Worm (Caenorhabditis elegans) whole organism, L1 larva: Measurements from ENCODE around the gene spe-6.

Experiments
- C16A3.4 ChIP-seq: fragments of 150-350 bp; optimal IDR thresholded peaks from 2 replicates; lab custom pipeline; 2014; ENCODE audit warnings: missing biosample characterization, missing genetic modification characterization
- F16B12.6 ChIP-seq: fragments of 150-350 bp; optimal IDR thresholded peaks from 2 replicates; lab custom pipeline; 2014; ENCODE audit warnings: missing biosample characterization, missing genetic modification characterization
- Y116A8C.19 ChIP-seq: sonication (generic microtip); optimal IDR thresholded peaks from 2 replicates; lab custom pipeline; 2016; ENCODE audit warnings: missing compliant biosample characterization, missing genetic modification characterization, borderline replicate concordance
- ceh-8 ChIP-seq: fragments of 200-800 bp; sonication (Bioruptor generic); optimal IDR thresholded peaks from 2 replicates; lab custom pipeline; 2018; ENCODE audit warnings: mild to moderate bottlenecking, missing genetic modification characterization, moderate library complexity, missing compliant biosample characterization
- ces-1 ChIP-seq: fragments of 150-350 bp; optimal IDR thresholded peaks from 2 replicates; lab custom pipeline; 2014; ENCODE audit warnings: missing biosample characterization, missing genetic modification reagents, missing genetic modification characterization
- dpl-1 ChIP-seq, 3 experiments: fragments of 150-350 bp in 2 of 3; sonication (generic microtip) in 1 of 3; optimal IDR thresholded peaks; 2 replicates each; lab custom pipeline; 2014 to 2017; ENCODE audit warnings: missing biosample characterization in 3 of 3, missing genetic modification characterization in 3 of 3, missing genetic modification reagents in 3 of 3
- dsc-1 ChIP-seq: sonication (generic microtip); optimal IDR thresholded peaks from 2 replicates; lab custom pipeline; 2016; ENCODE audit warnings: mild to moderate bottlenecking, missing genetic modification characterization, missing compliant biosample characterization
- efl-1 ChIP-seq, 4 experiments: fragments of 150-350 bp; optimal IDR thresholded peaks in 3 of 4; peaks in 1 of 4; 1 replicate in 1 of 4; 2 replicates in 3 of 4; lab custom pipeline; 2014; ENCODE audit warnings: missing biosample characterization in 2 of 4, missing genetic modification characterization in 2 of 4, missing genetic modification reagents in 2 of 4
- elt-3 ChIP-seq, 6 experiments: fragments of 150-350 bp in 1 of 6; sonication (generic microtip); optimal IDR thresholded peaks; 2 replicates each; lab custom pipeline; 2017 to 2018; ENCODE audit warnings: missing biosample characterization in 6 of 6, missing genetic modification characterization in 6 of 6, inconsistent platforms in 1 of 6
- fkh-10 ChIP-seq: sonication (generic microtip); optimal IDR thresholded peaks from 2 replicates; lab custom pipeline; 2017; ENCODE audit warnings: missing biosample characterization, missing genetic modification reagents, missing genetic modification characterization
- fkh-4 ChIP-seq: sonication (generic microtip); optimal IDR thresholded peaks from 2 replicates; lab custom pipeline; 2016; ENCODE audit warnings: missing compliant biosample characterization, missing genetic modification characterization, borderline replicate concordance
- fkh-8 ChIP-seq: sonication (generic microtip); optimal IDR thresholded peaks from 2 replicates; lab custom pipeline; 2016; ENCODE audit warnings: mild to moderate bottlenecking, missing genetic modification characterization, missing compliant biosample characterization
- fos-1 ChIP-seq: fragments of 150-350 bp; optimal IDR thresholded peaks from 2 replicates; lab custom pipeline; 2014; ENCODE audit warnings: missing biosample characterization, missing genetic modification characterization
- grh-1 ChIP-seq: fragments of 200-800 bp; sonication (Bioruptor generic); IDR thresholded peaks from 2 replicates; pipeline ENCODE4 v1.3.6; 2022; ENCODE audit warnings: missing genetic modification reagents, missing genetic modification characterization, missing compliant biosample characterization
- hlh-17 ChIP-seq: fragments of 200-800 bp; sonication (Bioruptor generic); optimal IDR thresholded peaks from 2 replicates; lab custom pipeline; 2018; ENCODE audit warnings: missing genetic modification characterization, mild to moderate bottlenecking, missing compliant biosample characterization, moderate library complexity, borderline replicate concordance
- hlh-4 ChIP-seq: sonication (generic microtip); optimal IDR thresholded peaks from 2 replicates; lab custom pipeline; 2016; ENCODE audit warnings: mild to moderate bottlenecking, missing genetic modification characterization, missing compliant biosample characterization
- hpl-2 ChIP-seq: fragments of 150-350 bp; optimal IDR thresholded peaks from 2 replicates; lab custom pipeline; 2014; ENCODE audit warnings: missing biosample characterization, missing genetic modification reagents, missing genetic modification characterization
- irx-1 ChIP-seq: sonication (generic microtip); optimal IDR thresholded peaks from 2 replicates; lab custom pipeline; 2016; ENCODE audit warnings: missing genetic modification characterization, missing compliant biosample characterization
- isw-1 ChIP-seq: fragments of 200-800 bp; sonication (Bioruptor generic); IDR thresholded peaks from 2 replicates; pipeline ENCODE4 v1.3.6; 2022; ENCODE audit warnings: missing genetic modification characterization, missing compliant biosample characterization
- jun-1 ChIP-seq: fragments of 150-350 bp; optimal IDR thresholded peaks from 2 replicates; lab custom pipeline; 2014; ENCODE audit warnings: missing biosample characterization, missing genetic modification reagents, missing genetic modification characterization
- lin-13 ChIP-seq: fragments of 150-350 bp; optimal IDR thresholded peaks from 2 replicates; lab custom pipeline; 2014; ENCODE audit warnings: missing biosample characterization, missing genetic modification reagents, missing genetic modification characterization
- lin-14 ChIP-seq: fragments of 200-800 bp; sonication (Bioruptor generic); optimal IDR thresholded peaks from 2 replicates; lab custom pipeline; 2018; ENCODE audit warnings: mild to moderate bottlenecking, missing genetic modification characterization, moderate library complexity, missing compliant biosample characterization
- lin-35 ChIP-seq, 2 experiments: fragments of 150-350 bp; optimal IDR thresholded peaks; 2 replicates each; lab custom pipeline; 2014; ENCODE audit warnings: missing biosample characterization in 2 of 2, missing genetic modification characterization in 2 of 2, missing genetic modification reagents in 2 of 2
- lir-3 ChIP-seq: sonication (generic microtip); optimal IDR thresholded peaks from 2 replicates; lab custom pipeline; 2016; ENCODE audit warnings: mild to moderate bottlenecking, missing genetic modification characterization, moderate library complexity, missing compliant biosample characterization; ENCODE audit not compliant: poor library complexity
- lsy-2 ChIP-seq, 2 experiments: fragments of 150-350 bp; optimal IDR thresholded peaks; 2 replicates each; lab custom pipeline; 2014; ENCODE audit warnings: missing biosample characterization in 2 of 2, missing genetic modification characterization in 2 of 2
- mdl-1 ChIP-seq, 2 experiments: fragments of 150-350 bp; optimal IDR thresholded peaks; 2 replicates each; lab custom pipeline; 2014 to 2017; ENCODE audit warnings: missing biosample characterization in 2 of 2, missing genetic modification characterization in 2 of 2, inconsistent platforms in 1 of 2
- mef-2 ChIP-seq: fragments of 150-350 bp; optimal IDR thresholded peaks from 2 replicates; lab custom pipeline; 2014; ENCODE audit warnings: missing biosample characterization, missing genetic modification characterization
- mep-1 ChIP-seq: fragments of 150-350 bp; optimal IDR thresholded peaks from 2 replicates; lab custom pipeline; 2014; ENCODE audit warnings: missing biosample characterization, missing genetic modification characterization
- nhr-11 ChIP-seq: fragments of 150-350 bp; optimal IDR thresholded peaks from 2 replicates; lab custom pipeline; 2014; ENCODE audit warnings: missing biosample characterization, missing genetic modification characterization
- nhr-19 ChIP-seq: fragments of 200-800 bp; sonication (Bioruptor generic); conservative IDR thresholded peaks from 2 replicates; pipeline ENCODE4 v1.3.6; 2022; ENCODE audit warnings: missing genetic modification characterization, missing compliant biosample characterization
- nhr-20 ChIP-seq: sonication (generic microtip); optimal IDR thresholded peaks from 2 replicates; lab custom pipeline; 2016; ENCODE audit warnings: mild to moderate bottlenecking, missing genetic modification characterization, missing compliant biosample characterization
- nhr-28 ChIP-seq: fragments of 150-350 bp; optimal IDR thresholded peaks from 2 replicates; lab custom pipeline; 2014; ENCODE audit warnings: missing biosample characterization, missing genetic modification characterization
- nhr-47 ChIP-seq: sonication (generic microtip); optimal IDR thresholded peaks from 2 replicates; lab custom pipeline; 2016; ENCODE audit warnings: mild to moderate bottlenecking, missing genetic modification characterization, moderate library complexity, missing compliant biosample characterization
- nhr-76 ChIP-seq: sonication (generic microtip); optimal IDR thresholded peaks from 2 replicates; lab custom pipeline; 2017; ENCODE audit warnings: missing biosample characterization, missing genetic modification characterization
- nhr-85 ChIP-seq: sonication (generic microtip); peaks from one replicate; lab custom pipeline; 2016; ENCODE audit warnings: missing genetic modification characterization, inconsistent platforms, missing compliant biosample characterization
- nhr-90 ChIP-seq: sonication (generic microtip); optimal IDR thresholded peaks from 2 replicates; lab custom pipeline; 2016; ENCODE audit warnings: mild to moderate bottlenecking, missing genetic modification characterization, missing compliant biosample characterization; ENCODE audit not compliant: poor library complexity
- pag-3 ChIP-seq: sonication (generic microtip); optimal IDR thresholded peaks from 2 replicates; lab custom pipeline; 2017; ENCODE audit warnings: missing genetic modification characterization, mild to moderate bottlenecking, missing compliant biosample characterization, antibody characterized with exemption, borderline replicate concordance; ENCODE audit not compliant: insufficient read depth
- pax-3 ChIP-seq: fragments of 200-800 bp; sonication (Bioruptor generic); optimal IDR thresholded peaks from 2 replicates; lab custom pipeline; 2018; ENCODE audit warnings: mild to moderate bottlenecking, missing genetic modification characterization, moderate library complexity, missing compliant biosample characterization
- pqm-1 ChIP-seq: sonication (generic microtip); optimal IDR thresholded peaks from 3 replicates; lab custom pipeline; 2017; ENCODE audit warnings: missing biosample characterization, missing genetic modification characterization
- snpc-4 ChIP-seq: fragments of 150-350 bp; optimal IDR thresholded peaks from 2 replicates; lab custom pipeline; 2014; ENCODE audit warnings: missing biosample characterization, missing genetic modification characterization
- snu-23 ChIP-seq: sonication (generic microtip); optimal IDR thresholded peaks from 2 replicates; lab custom pipeline; 2016; ENCODE audit warnings: missing genetic modification characterization, missing compliant biosample characterization
- sox-4 ChIP-seq: sonication (generic microtip); optimal IDR thresholded peaks from 2 replicates; lab custom pipeline; 2016; ENCODE audit warnings: missing genetic modification characterization, missing compliant biosample characterization
- tbx-2 ChIP-seq: sonication (generic microtip); optimal IDR thresholded peaks from 2 replicates; lab custom pipeline; 2016; ENCODE audit warnings: missing genetic modification characterization, missing compliant biosample characterization
- unc-130 ChIP-seq: fragments of 150-350 bp; optimal IDR thresholded peaks from 2 replicates; lab custom pipeline; 2017; ENCODE audit warnings: missing biosample characterization, missing genetic modification characterization, inconsistent platforms
- vab-15 ChIP-seq: sonication (generic microtip); optimal IDR thresholded peaks from 2 replicates; lab custom pipeline; 2017; ENCODE audit warnings: missing genotype, mild to moderate bottlenecking, missing genetic modification characterization, missing compliant biosample characterization
- ztf-4 ChIP-seq: fragments of 150-350 bp; optimal IDR thresholded peaks from 2 replicates; lab custom pipeline; 2014; ENCODE audit warnings: missing biosample characterization, missing genetic modification characterization

spe-6 gene

DNA sequence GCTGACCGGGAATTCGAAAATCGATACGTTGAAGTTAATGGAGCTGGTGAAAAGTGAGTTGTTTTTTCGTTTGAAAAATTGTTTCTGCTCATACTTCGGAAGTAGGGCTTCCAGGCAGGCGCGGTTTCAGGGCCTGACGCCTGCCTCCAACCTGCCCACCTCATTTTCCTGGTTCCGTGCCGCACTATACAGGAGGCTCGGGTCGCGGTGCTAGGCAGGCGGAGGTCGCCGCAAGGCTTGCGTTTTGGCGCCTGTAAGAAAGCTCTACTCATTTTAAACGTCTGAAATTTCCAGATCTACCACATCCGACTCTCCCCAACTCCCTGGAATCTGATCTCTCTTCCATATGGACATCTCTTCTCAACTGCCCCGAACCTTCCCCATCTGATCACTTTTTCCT lies 39.7 kb downstream of the spe-6 start:
- no peak for TF ChIP-seq F16B12.6 (tag; lab: Kevin White, UChicago)

DNA sequence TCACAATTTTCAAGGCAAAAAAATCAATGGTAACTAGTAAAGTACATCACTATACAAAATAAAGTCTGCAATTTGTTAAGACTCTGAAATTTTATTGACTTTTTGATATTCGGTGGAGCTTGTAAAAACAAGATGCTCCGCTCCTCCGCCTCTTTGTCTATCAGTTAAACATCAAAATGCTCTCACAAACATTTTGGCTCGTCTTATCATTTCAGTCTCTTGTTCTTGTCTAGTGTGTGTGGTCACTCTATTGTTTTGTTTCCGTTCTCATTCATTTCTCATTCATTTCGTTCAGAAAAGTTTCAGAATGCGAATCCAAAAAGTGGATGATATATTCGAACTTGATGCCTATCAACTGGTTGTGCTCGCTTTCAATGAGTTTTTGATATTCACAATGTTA lies 42.8 kb downstream of the spe-6 start, which contains the start of gene Y66D12A.13:
Y66D12A.13 (plus strand) TSS at position 301 of the 400 bp plus-strand sequence.
- no peak for TF ChIP-seq nhr-76 (tag; lab: Kevin White, UChicago)
- no peak for TF ChIP-seq efl-1 (optimal IDR thresholded peaks at IDR 0.05; lab: Kevin White, UChicago)
- TF ChIP-seq efl-1 (GFP tag; optimal IDR thresholded peaks at IDR 0.05 in 1 of 2; lab: Kevin White, UChicago), result peak in 1 of 2 experiments; percentile 71
- TF ChIP-seq, all 84 proteins: peak for 1

DNA sequence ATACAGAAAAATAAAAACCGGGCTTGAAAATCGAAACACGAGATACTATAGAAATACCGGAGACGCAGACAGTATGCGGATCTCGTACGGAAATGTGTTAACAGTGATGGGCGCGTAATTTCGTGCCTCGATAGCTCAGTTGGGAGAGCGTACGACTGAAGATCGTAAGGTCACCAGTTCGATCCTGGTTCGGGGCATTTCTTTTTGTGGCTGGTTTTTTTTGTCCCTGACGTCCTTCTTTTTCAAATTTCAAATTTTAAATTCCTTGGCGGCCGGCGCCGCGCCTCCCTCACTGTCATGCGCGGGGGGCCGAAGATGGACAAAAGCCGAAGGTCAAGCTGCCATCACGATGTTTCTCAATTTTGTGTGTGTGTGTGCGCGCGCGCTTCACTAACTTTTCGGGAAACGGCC lies 49.4 kb downstream of the spe-6 start:
- TF ChIP-seq nhr-28 (no peak), hpl-2 (no peak), elt-3 (tag; optimal IDR thresholded peaks at IDR 0.05; lab: Kevin White, UChicago) (peak in 1 of 6 experiments; percentile 49), Y116A8C.19 (tag; lab: Kevin White, UChicago) (no peak), dsc-1 (no peak), fkh-4 (tag; lab: Kevin White, UChicago) (no peak), fkh-10 (GFP tag; lab: Kevin White, UChicago) (no peak), hlh-4 (tag; lab: Kevin White, UChicago) (no peak), lir-3 (tag; lab: Kevin White, UChicago) (no peak), snpc-4 (tag; lab: Kevin White, UChicago) (no peak), pax-3 (tag; lab: Kevin White, UChicago) (no peak), nhr-20 (tag; lab: Kevin White, UChicago) (peak; percentile 45), dpl-1 (GFP tag; optimal IDR thresholded peaks at IDR 0.05; lab: Kevin White, UChicago) (peak in 1 of 3 experiments; percentile 12), lin-14 (GFP tag; lab: Kevin White, UChicago) (peak; percentile 68), nhr-47 (tag; lab: Kevin White, UChicago) (peak; percentile 45), hlh-17 (GFP tag; lab: Kevin White, UChicago) (no peak), mdl-1 (tag; optimal IDR thresholded peaks at IDR 0.05; lab: Kevin White, UChicago) (peak in 1 of 2 experiments; percentile 10), fkh-8 (tag; lab: Kevin White, UChicago) (no peak), pag-3 (tag; lab: Kevin White, UChicago) (no peak), nhr-11 (tag; lab: Kevin White, UChicago) (no peak), efl-1 (optimal IDR thresholded peaks at IDR 0.05; lab: Kevin White, UChicago) (peak in 1 of 2 experiments; percentile 32), efl-1 (GFP tag; optimal IDR thresholded peaks at IDR 0.05 in 1 of 2; lab: Kevin White, UChicago) (peak; percentile 8 to 92), ces-1 (GFP tag; lab: Kevin White, UChicago) (no peak), irx-1 (no peak), lin-35 (GFP tag; optimal IDR thresholded peaks at IDR 0.05; lab: Kevin White, UChicago) (peak; percentile 15 to 57), mef-2 (tag; lab: Kevin White, UChicago) (no peak), vab-15 (no peak), mep-1 (peak; percentile 11), C16A3.4 (no peak), tbx-2 (tag; lab: Kevin White, UChicago) (no peak), pqm-1 (no peak), grh-1 (GFP tag; lab: Robert Waterston, UW) (0 out of 2 replicates have a peak, but pooled peaks have one; percentile 23), ceh-8 (GFP tag; lab: Kevin White, UChicago) (no peak), fos-1 (tag; lab: Kevin White, UChicago) (no peak), snu-23 (GFP tag; lab: Kevin White, UChicago) (peak; percentile 64), lsy-2 (tag; optimal IDR thresholded peaks at IDR 0.05; lab: Kevin White, UChicago) (peak in 1 of 2 experiments; percentile 11), nhr-76 (tag; lab: Kevin White, UChicago) (no peak), nhr-85 (peak; percentile 83), jun-1 (no peak), nhr-90 (tag; lab: Kevin White, UChicago) (peak; percentile 67), ztf-4 (tag; lab: Kevin White, UChicago) (no peak), lin-13 (GFP tag; lab: Kevin White, UChicago) (peak; percentile 7), isw-1 (GFP tag; lab: Robert Waterston, UW) (no peak), unc-130 (tag; lab: Kevin White, UChicago) (no peak), nhr-19 (peak; percentile 21; the same call in 1 of the 2 replicates), sox-4 (tag; lab: Kevin White, UChicago) (no peak)
